ENCODE assay signal across 1 fruit fly cellular context in genomic region chrX:21593907-21594306, dm6.
TF ChIP-seq lines count a peak whose summit lies in the region.

No protein-coding gene starts in this region.

TF ChIP-seq in whole organism, embryonic, 481 proteins besides CTCF, POLR2A, EP300 and RAD21 (continued from another document):
- TF ChIP-seq fu2 (GFP tag; optimal IDR thresholded peaks at IDR 0.05; lab: Kevin White, UChicago) (peak; percentile 49), Awh (GFP tag; IDR thresholded peaks at IDR 0.05; lab: Robert Waterston, UW) (peak; percentile 65), CG18619 (GFP tag; optimal IDR thresholded peaks at IDR 0.05; lab: Kevin White, UChicago) (peak; percentile 44), H15 (GFP tag; IDR thresholded peaks at IDR 0.05; lab: Robert Waterston, UW) (peak; percentile 77), zen (tag; optimal IDR thresholded peaks at IDR 0.05; lab: Kevin White, UChicago) (peak; percentile 94), CG1792 (GFP tag; optimal IDR thresholded peaks at IDR 0.05; lab: Kevin White, UChicago) (peak; percentile 56), pnt (GFP tag; optimal IDR thresholded peaks at IDR 0.05; lab: Kevin White, UChicago) (peak; percentile 94), gro (GFP tag; optimal IDR thresholded peaks at IDR 0.05; lab: Kevin White, UChicago) (no peak), CG11696 (GFP tag; IDR thresholded peaks at IDR 0.05; lab: Robert Waterston, UW) (peak; percentile 63; the same call in 1 of the 2 replicates), nerfin-2 (GFP tag; IDR thresholded peaks at IDR 0.05; lab: Robert Waterston, UW; ENCODE audit: partially characterized antibody) (no peak), kay (GFP tag; optimal IDR thresholded peaks at IDR 0.05; lab: Kevin White, UChicago) (peak; percentile 53), CG15269 (tag; optimal IDR thresholded peaks at IDR 0.05; lab: Kevin White, UChicago) (peak; percentile 80), crc (GFP tag; optimal IDR thresholded peaks at IDR 0.05; lab: Kevin White, UChicago) (peak; percentile 49), z (GFP tag; IDR thresholded peaks at IDR 0.05; lab: Robert Waterston, UW) (0 out of 3 replicates have a peak, but pooled peaks have one; percentile 31), CG10274 (GFP tag; optimal IDR thresholded peaks at IDR 0.05; lab: Kevin White, UChicago) (peak; percentile 48), CG7556 (GFP tag; optimal IDR thresholded peaks at IDR 0.05; lab: Kevin White, UChicago) (peak; percentile 70), CG1602 (GFP tag; optimal IDR thresholded peaks at IDR 0.05; lab: Kevin White, UChicago) (peak; percentile 78), CG8281 (tag; optimal IDR thresholded peaks at IDR 0.05; lab: Kevin White, UChicago) (peak; percentile 57), tin (GFP tag; optimal IDR thresholded peaks at IDR 0.05; lab: Kevin White, UChicago) (peak; percentile 90), Hmx (GFP tag; optimal IDR thresholded peaks at IDR 0.05; lab: Kevin White, UChicago) (no peak), E2f2 (GFP tag; IDR thresholded peaks at IDR 0.05; lab: Robert Waterston, UW) (no peak), nom (GFP tag; optimal IDR thresholded peaks at IDR 0.05; lab: Kevin White, UChicago) (peak; percentile 54), CG11504 (tag; optimal IDR thresholded peaks at IDR 0.05; lab: Kevin White, UChicago) (peak; percentile 90), Dll (GFP tag; IDR thresholded peaks at IDR 0.05; lab: Robert Waterston, UW; ENCODE audit: partially characterized antibody) (no peak), Opbp (GFP tag; IDR thresholded peaks at IDR 0.05; lab: Robert Waterston, UW; ENCODE audit: partially characterized antibody) (no peak), NC2β (GFP tag; optimal IDR thresholded peaks at IDR 0.05; lab: Kevin White, UChicago) (peak; percentile 81), H2.0 (GFP tag; IDR thresholded peaks at IDR 0.05; lab: Robert Waterston, UW) (peak; percentile 63), tgo (GFP tag; IDR thresholded peaks at IDR 0.05; lab: Robert Waterston, UW) (peak; percentile 70), Ets65A (GFP tag; lab: Kevin White, UChicago) (peak; percentile 98), stwl (tag; optimal IDR thresholded peaks at IDR 0.05; lab: Kevin White, UChicago) (peak; percentile 55), bab2 (GFP tag; optimal IDR thresholded peaks at IDR 0.05; lab: Kevin White, UChicago) (peak; percentile 80), Pdp1 (GFP tag; optimal IDR thresholded peaks at IDR 0.05; lab: Kevin White, UChicago) (peak; percentile 80 to 85), pfk (GFP tag; optimal IDR thresholded peaks at IDR 0.05; lab: Kevin White, UChicago) (no peak)
